Worm (Caenorhabditis elegans) whole organism, midembryonic: Measurements from ENCODE around the gene srj-23.

Experiments
- cog-1 ChIP-seq: sonication (generic microtip); optimal IDR thresholded peaks from 2 replicates; lab custom pipeline; 2016; ENCODE audit warnings: missing genetic modification characterization, missing compliant biosample characterization
- klf-2 ChIP-seq: fragments of 200-800 bp; sonication (Bioruptor generic); conservative IDR thresholded peaks from 2 replicates; pipeline ENCODE4 v1.3.6; 2022; ENCODE audit warnings: missing genetic modification reagents, missing genetic modification characterization, missing compliant biosample characterization
- med-1 ChIP-seq: sonication (generic microtip); optimal IDR thresholded peaks from 2 replicates; lab custom pipeline; 2017; ENCODE audit warnings: missing genetic modification characterization, mild to moderate bottlenecking, missing compliant biosample characterization, antibody characterized with exemption, missing genetic modification reagents; ENCODE audit not compliant: insufficient read depth
- ref-1 ChIP-seq: fragments of 200-800 bp; sonication (Bioruptor generic); conservative IDR thresholded peaks from 2 replicates; pipeline ENCODE4 v1.3.6; 2022; ENCODE audit warnings: missing genetic modification reagents, missing genetic modification characterization, missing compliant biosample characterization
- tab-1 ChIP-seq: fragments of 200-800 bp; sonication (Bioruptor generic); IDR thresholded peaks from 2 replicates; pipeline ENCODE4 v1.3.6; 2022; ENCODE audit warnings: missing genetic modification characterization, missing compliant biosample characterization

DNA sequence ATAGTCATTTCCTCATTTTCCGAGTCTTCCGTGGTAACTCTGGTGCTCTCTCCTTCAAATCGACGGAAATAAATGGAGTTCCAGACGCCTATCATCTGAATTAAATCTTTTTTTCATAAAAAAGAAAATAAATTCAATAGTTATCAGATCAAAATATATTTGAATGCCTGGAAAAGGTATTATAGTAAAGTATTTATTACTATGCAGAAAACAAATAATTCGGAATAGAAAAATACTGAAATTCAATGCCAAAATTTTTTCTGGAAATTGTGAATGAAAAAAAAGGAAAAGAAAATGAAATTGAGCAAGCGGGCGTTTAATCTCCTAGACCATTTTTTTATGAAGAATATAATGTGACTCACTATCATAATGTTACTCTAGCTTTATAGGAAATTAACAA, 40.1 kb downstream of the srj-23 start, which contains the start of gene C38C3.6:
- TF ChIP-seq cog-1 (tag; lab: Kevin White, UChicago): no peak
- TF ChIP-seq ref-1 (GFP tag; lab: Robert Waterston, UW): no peak
- no peak for TF ChIP-seq med-1
- TF ChIP-seq tab-1: no peak
- no peak for TF ChIP-seq klf-2 (GFP tag; lab: Robert Waterston, UW)
